Fruit fly (Drosophila melanogaster) whole organism, embryonic: ENCODE data around the gene CG13056.

ENCODE experiments used
- Awh ChIP-seq: fragments of 200-800 bp; sonication (Bioruptor generic); IDR thresholded peaks from 2 replicates; pipeline ENCODE4, ENCODE4 v1.3.6; 2022; ENCODE audit warnings: missing biosample characterization, missing genetic modification characterization
- Bdp1 ChIP-seq: fragments of 200-800 bp; sonication (Bioruptor generic); optimal IDR thresholded peaks from 3 replicates; lab custom pipeline; 2016; ENCODE audit warnings: missing biosample characterization, missing genetic modification characterization
- Bgb ChIP-seq: fragments of 200-800 bp; sonication (Bioruptor generic); IDR thresholded peaks from 2 replicates; pipeline ENCODE4 v1.3.6; 2022; ENCODE audit warnings: missing biosample characterization, missing genetic modification characterization; ENCODE audit not compliant: partially characterized antibody
- Blimp-1 ChIP-seq: fragments of 200-800 bp; sonication (Bioruptor generic); optimal IDR thresholded peaks from 3 replicates; lab custom pipeline; 2018; ENCODE audit warnings: missing biosample characterization, missing genetic modification characterization, mild to moderate bottlenecking, moderate library complexity, missing genetic modification reagents
- BtbVII ChIP-seq: fragments of 200-800 bp; sonication (Bioruptor generic); optimal IDR thresholded peaks from 3 replicates; lab custom pipeline; 2017; ENCODE audit warnings: missing biosample characterization, mild to moderate bottlenecking, missing genetic modification characterization
- CG12769 ChIP-seq: fragments of 200-800 bp; sonication (Bioruptor generic); optimal IDR thresholded peaks from 2 replicates; lab custom pipeline; 2019; ENCODE audit warnings: missing biosample characterization, mild to moderate bottlenecking, missing genetic modification characterization, moderate library complexity
- CG14050 ChIP-seq: fragments of 200-800 bp; sonication (Bioruptor generic); IDR thresholded peaks from 3 replicates; pipeline ENCODE4 v1.3.6; 2022; ENCODE audit warnings: missing biosample characterization, missing genetic modification characterization
- CG15269 ChIP-seq: fragments of 200-800 bp; sonication (Bioruptor generic); optimal IDR thresholded peaks from 2 replicates; lab custom pipeline; 2018; ENCODE audit warnings: missing biosample characterization, mild to moderate bottlenecking, missing genetic modification characterization, moderate library complexity
- CG1647 ChIP-seq: fragments of 200-800 bp; sonication (Bioruptor generic); optimal IDR thresholded peaks from 3 replicates; lab custom pipeline; 2016; ENCODE audit warnings: missing biosample characterization, missing genetic modification characterization
- CG16863 ChIP-seq: fragments of 200-800 bp; sonication (Bioruptor generic); optimal IDR thresholded peaks from 3 replicates; lab custom pipeline; 2016; ENCODE audit warnings: missing biosample characterization, missing genetic modification characterization
- CG17359 ChIP-seq: fragments of 200-800 bp; sonication (Bioruptor generic); optimal IDR thresholded peaks from 3 replicates; lab custom pipeline; 2018; ENCODE audit warnings: missing biosample characterization, mild to moderate bottlenecking, missing genetic modification characterization, moderate library complexity
- CG2199 ChIP-seq: fragments of 200-800 bp; sonication (Bioruptor generic); IDR thresholded peaks from 3 replicates; pipeline ENCODE4 v1.3.6; 2022; ENCODE audit warnings: missing biosample characterization, missing genetic modification characterization
- CG31441 ChIP-seq: fragments of 200-800 bp; sonication (Bioruptor generic); IDR thresholded peaks from 2 replicates; pipeline ENCODE4 v1.3.6; 2022; ENCODE audit warnings: missing biosample characterization, missing genetic modification characterization
- CG6689 ChIP-seq: fragments of 200-800 bp; sonication (Bioruptor generic); IDR thresholded peaks from 2 replicates; pipeline ENCODE4 v1.3.6; 2022; ENCODE audit warnings: missing biosample characterization, missing genetic modification characterization
- CG8290 ChIP-seq, 3 experiments: fragments of 200-800 bp; sonication (Bioruptor generic); optimal IDR thresholded peaks; 2 replicates each; lab custom pipeline; 2016 to 2019; ENCODE audit warnings: missing biosample characterization in 3 of 3, missing genetic modification characterization in 3 of 3, mild to moderate bottlenecking in 2 of 3, moderate library complexity in 1 of 3
- CoRest ChIP-seq: fragments of 200-800 bp; sonication (Bioruptor generic); optimal IDR thresholded peaks from 3 replicates; lab custom pipeline; 2018; ENCODE audit warnings: missing biosample characterization, mild to moderate bottlenecking, missing genetic modification characterization, moderate library complexity
- Dref ChIP-seq: fragments of 200-800 bp; sonication (Bioruptor generic); IDR thresholded peaks from 2 replicates; pipeline ENCODE4 v1.3.6; 2022; ENCODE audit warnings: missing biosample characterization, missing genetic modification characterization
- Drgx ChIP-seq: fragments of 200-800 bp; sonication (Bioruptor generic); IDR thresholded peaks from 2 replicates; pipeline ENCODE4 v1.3.6; 2022; ENCODE audit warnings: missing biosample characterization, missing genetic modification characterization
- Ets65A ChIP-seq: fragments of 200-800 bp; sonication (Bioruptor generic); peaks from one replicate; lab custom pipeline; 2016; ENCODE audit warnings: missing biosample characterization, missing genetic modification characterization
- Hr51 ChIP-seq, 2 experiments: fragments of 200-800 bp; sonication (Bioruptor generic); optimal IDR thresholded peaks; 2 replicates in 1 of 2; 3 replicates in 1 of 2; lab custom pipeline; 2016 to 2018; ENCODE audit warnings: missing biosample characterization in 2 of 2, missing genetic modification characterization in 2 of 2, mild to moderate bottlenecking in 1 of 2, moderate library complexity in 1 of 2
- Med ChIP-seq: fragments of 200-800 bp; sonication (Bioruptor generic); peaks from one replicate; lab custom pipeline; 2016; ENCODE audit warnings: missing biosample characterization, missing genetic modification characterization, mild to moderate bottlenecking, inconsistent platforms, moderate library complexity
- Mrtf ChIP-seq: fragments of 200-800 bp; sonication (Bioruptor generic); IDR thresholded peaks from 3 replicates; pipeline ENCODE4 v1.3.6; 2022; ENCODE audit warnings: missing biosample characterization, missing genetic modification characterization
- Nf-YB ChIP-seq: fragments of 200-800 bp; sonication (Bioruptor generic); optimal IDR thresholded peaks from 3 replicates; lab custom pipeline; 2019; ENCODE audit warnings: missing biosample characterization, mild to moderate bottlenecking, missing genetic modification characterization, moderate library complexity
- Oli ChIP-seq: fragments of 200-800 bp; sonication (Bioruptor generic); optimal IDR thresholded peaks from 2 replicates; lab custom pipeline; 2018; ENCODE audit warnings: missing biosample characterization, mild to moderate bottlenecking, missing genetic modification characterization, moderate library complexity
- PHDP ChIP-seq: fragments of 200-800 bp; sonication (Bioruptor generic); optimal IDR thresholded peaks from 3 replicates; lab custom pipeline; 2018; ENCODE audit warnings: missing biosample characterization, mild to moderate bottlenecking, missing genetic modification characterization, moderate library complexity
- Ptx1 ChIP-seq: fragments of 200-800 bp; sonication (Bioruptor generic); IDR thresholded peaks from 2 replicates; pipeline ENCODE4 v1.3.6; 2022; ENCODE audit warnings: missing biosample characterization, missing genetic modification characterization
- Side ChIP-seq: fragments of 200-800 bp; sonication (Bioruptor generic); optimal IDR thresholded peaks from 2 replicates; lab custom pipeline; 2016; ENCODE audit warnings: missing biosample characterization, missing genetic modification characterization
- Sox102F ChIP-seq: fragments of 200-800 bp; sonication (Bioruptor generic); optimal IDR thresholded peaks from 2 replicates; lab custom pipeline; 2018; ENCODE audit warnings: missing biosample characterization, mild to moderate bottlenecking, missing genetic modification characterization, moderate library complexity
- amos ChIP-seq: fragments of 200-800 bp; sonication (Bioruptor generic); IDR thresholded peaks from 2 replicates; pipeline ENCODE4 v1.3.6; 2022; ENCODE audit warnings: missing biosample characterization, missing genetic modification characterization; ENCODE audit not compliant: partially characterized antibody
- cato ChIP-seq: fragments of 200-800 bp; sonication (Bioruptor generic); optimal IDR thresholded peaks from 2 replicates; lab custom pipeline; 2016; ENCODE audit warnings: missing biosample characterization, missing genetic modification characterization, borderline replicate concordance
- chinmo ChIP-seq: fragments of 200-800 bp; sonication (Bioruptor generic); IDR thresholded peaks from 4 replicates; pipeline ENCODE4 v1.3.6; 2022; ENCODE audit warnings: missing biosample characterization, missing genetic modification characterization; ENCODE audit not compliant: partially characterized antibody
- chm ChIP-seq: fragments of 200-800 bp; sonication (Bioruptor generic); IDR thresholded peaks from 2 replicates; pipeline ENCODE4 v1.3.6; 2022; ENCODE audit warnings: missing biosample characterization, missing genetic modification characterization
- dmrt99B ChIP-seq: fragments of 200-800 bp; sonication (Bioruptor generic); optimal IDR thresholded peaks from 2 replicates; lab custom pipeline; 2018; ENCODE audit warnings: missing biosample characterization, mild to moderate bottlenecking, missing genetic modification characterization, moderate library complexity
- fd96Cb ChIP-seq: fragments of 200-800 bp; sonication (Bioruptor generic); optimal IDR thresholded peaks from 2 replicates; lab custom pipeline; 2018; ENCODE audit warnings: missing biosample characterization, mild to moderate bottlenecking, missing genetic modification characterization, moderate library complexity
- gcm ChIP-seq: fragments of 200-800 bp; sonication (Bioruptor generic); optimal IDR thresholded peaks from 2 replicates; lab custom pipeline; 2019; ENCODE audit warnings: missing biosample characterization, mild to moderate bottlenecking, missing genetic modification characterization, moderate library complexity
- gcm2 ChIP-seq: fragments of 200-800 bp; sonication (Bioruptor generic); optimal IDR thresholded peaks from 2 replicates; lab custom pipeline; 2016; ENCODE audit warnings: missing biosample characterization, missing genetic modification characterization
- gsb-n ChIP-seq: fragments of 200-800 bp; sonication (Bioruptor generic); optimal IDR thresholded peaks from 3 replicates; lab custom pipeline; 2018; ENCODE audit warnings: missing biosample characterization, mild to moderate bottlenecking, missing genetic modification characterization
- hkb ChIP-seq, 2 experiments: fragments of 200-800 bp in 1 of 2; fragments of >200 bp in 1 of 2; sonication (Bioruptor generic) in 1 of 2; IDR thresholded peaks in 1 of 2; optimal IDR thresholded peaks in 1 of 2; 2 replicates each; pipeline versions ENCODE4 v1.3.6 to Lab custom; 2017 to 2022; ENCODE audit warnings: missing biosample characterization in 1 of 2, missing genetic modification characterization in 1 of 2
- pan ChIP-seq, 4 experiments: fragments of >200 bp in 3 of 4; fragments of 200-800 bp in 1 of 4; sonication (Bioruptor generic) in 1 of 4; optimal IDR thresholded peaks in 3 of 4; IDR thresholded peaks in 1 of 4; 2 replicates each; pipeline versions ENCODE4 v1.3.6 to Lab custom; 2017 to 2022; ENCODE audit warnings: missing biosample characterization in 2 of 4, missing genetic modification characterization in 2 of 4, mixed read lengths in 1 of 4
- pros ChIP-seq: fragments of 200-800 bp; sonication (Bioruptor generic); optimal IDR thresholded peaks from 3 replicates; lab custom pipeline; 2019; ENCODE audit warnings: missing biosample characterization, mild to moderate bottlenecking, missing genetic modification characterization, moderate library complexity
- rib ChIP-seq: fragments of 200-800 bp; sonication (Bioruptor generic); IDR thresholded peaks from 2 replicates; pipeline ENCODE4 v1.3.6; 2022; ENCODE audit warnings: missing biosample characterization, missing genetic modification characterization
- sd ChIP-seq: fragments of 200-800 bp; sonication (Bioruptor generic); optimal IDR thresholded peaks from 3 replicates; lab custom pipeline; 2018; ENCODE audit warnings: missing biosample characterization, mild to moderate bottlenecking, missing genetic modification characterization, moderate library complexity
- so ChIP-seq: fragments of 200-800 bp; sonication (Bioruptor generic); IDR thresholded peaks from 3 replicates; pipeline ENCODE4 v1.3.6; 2022; ENCODE audit warnings: missing biosample characterization, missing genetic modification characterization
- sqz ChIP-seq: fragments of 200-800 bp; sonication (Bioruptor generic); optimal IDR thresholded peaks from 3 replicates; lab custom pipeline; 2018; ENCODE audit warnings: missing biosample characterization, mild to moderate bottlenecking, missing genetic modification characterization
- ttk ChIP-seq: fragments of 200-800 bp; sonication (Bioruptor generic); IDR thresholded peaks from 2 replicates; pipeline ENCODE4 v2.1.2; 2022; ENCODE audit warnings: missing biosample characterization, missing genetic modification characterization

Gene CG13056

DNA sequence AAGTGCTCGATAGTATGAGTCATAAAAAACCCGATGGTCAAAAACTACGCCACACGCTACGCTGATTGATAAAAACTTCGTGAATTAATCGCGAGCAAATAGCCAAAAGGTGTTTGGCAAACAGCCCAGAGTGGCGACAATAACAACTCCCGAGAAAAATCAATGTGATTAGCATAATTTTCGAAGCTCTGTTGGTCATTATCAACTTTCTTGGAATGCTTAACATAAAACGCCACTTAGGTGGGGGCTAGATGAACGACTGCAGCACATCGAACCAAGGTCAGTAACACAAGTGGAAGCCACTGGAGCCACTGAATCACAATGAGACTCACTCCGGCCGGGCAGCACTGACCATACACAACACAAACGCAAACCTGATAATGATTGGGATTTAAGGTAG, 4.6 kb downstream of the CG13056 start (continued):
- TF ChIP-seq Med (GFP tag; lab: Kevin White, UChicago), result peak; percentile 20
- TF ChIP-seq Ets65A (GFP tag; lab: Kevin White, UChicago), result peak; percentile 2
- TF ChIP-seq PHDP (tag; lab: Kevin White, UChicago), result no peak
- peak; percentile 62 for TF ChIP-seq pros (GFP tag; lab: Kevin White, UChicago)
- no peak for TF ChIP-seq BtbVII (GFP tag; lab: Kevin White, UChicago)
- TF ChIP-seq cato (GFP tag; lab: Kevin White, UChicago), result no peak
- no peak for TF ChIP-seq CG14050 (GFP tag; lab: Robert Waterston, UW)
- TF ChIP-seq CG15269 (tag; lab: Kevin White, UChicago), result no peak
- peak; percentile 47 for TF ChIP-seq Awh (GFP tag; lab: Robert Waterston, UW)
- TF ChIP-seq CG2199, result no peak
- no peak for TF ChIP-seq Dref (GFP tag; lab: Robert Waterston, UW)
- no peak for TF ChIP-seq Bdp1
- no peak for TF ChIP-seq Side (GFP tag; lab: Kevin White, UChicago)
- TF ChIP-seq sd (tag; lab: Kevin White, UChicago), result peak; percentile 66
- TF ChIP-seq gcm (GFP tag; lab: Kevin White, UChicago), result no peak
- peak; percentile 71; the same call in 1 of the 4 replicates for TF ChIP-seq chinmo (GFP tag; lab: Robert Waterston, UW)
- TF ChIP-seq CG1647 (GFP tag; lab: Kevin White, UChicago), result no peak
- no peak for TF ChIP-seq chm (GFP tag; lab: Robert Waterston, UW)
- TF ChIP-seq Mrtf (GFP tag; lab: Robert Waterston, UW), result no peak
- no peak for TF ChIP-seq rib (GFP tag; lab: Robert Waterston, UW)
- no peak for TF ChIP-seq amos (GFP tag; lab: Robert Waterston, UW)

DNA sequence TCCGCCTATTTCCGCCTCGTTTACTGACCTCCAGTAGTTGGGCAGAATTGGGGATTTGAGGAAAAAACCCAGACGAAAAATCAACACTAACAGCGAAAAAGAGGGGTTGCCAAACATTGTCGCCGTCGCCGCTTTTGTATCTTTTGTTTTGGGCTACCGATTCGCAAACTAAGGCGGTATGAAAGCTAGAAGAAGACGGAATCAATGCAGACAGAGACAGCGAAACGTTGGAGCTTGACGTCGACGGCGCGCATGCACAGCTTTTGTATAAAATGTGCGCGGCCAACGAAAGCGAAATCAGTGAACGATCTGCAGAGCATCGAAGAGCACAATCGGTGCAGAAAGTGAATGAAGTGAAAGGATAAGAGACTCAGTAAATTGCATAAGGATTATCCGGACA, 5.6 kb downstream of the CG13056 start, which contains the start of gene CG4998:
TSS of gene CG4998 (plus strand) at position 301 of the 400 bp plus-strand sequence.
- TF ChIP-seq CG12769, result peak; percentile 8
- TF ChIP-seq pan (optimal IDR thresholded peaks at IDR 0.05; lab: Kevin White, UChicago), result no peak
- peak in 1 of 2 experiments; percentile 14 for TF ChIP-seq pan (GFP tag; optimal IDR thresholded peaks at IDR 0.05 in 1 of 2, IDR thresholded peaks at IDR 0.05 in 1 of 2)
- no peak for TF ChIP-seq Bgb (GFP tag; lab: Robert Waterston, UW)
- TF ChIP-seq Blimp-1 (GFP tag; lab: Kevin White, UChicago), result peak; percentile 8

DNA sequence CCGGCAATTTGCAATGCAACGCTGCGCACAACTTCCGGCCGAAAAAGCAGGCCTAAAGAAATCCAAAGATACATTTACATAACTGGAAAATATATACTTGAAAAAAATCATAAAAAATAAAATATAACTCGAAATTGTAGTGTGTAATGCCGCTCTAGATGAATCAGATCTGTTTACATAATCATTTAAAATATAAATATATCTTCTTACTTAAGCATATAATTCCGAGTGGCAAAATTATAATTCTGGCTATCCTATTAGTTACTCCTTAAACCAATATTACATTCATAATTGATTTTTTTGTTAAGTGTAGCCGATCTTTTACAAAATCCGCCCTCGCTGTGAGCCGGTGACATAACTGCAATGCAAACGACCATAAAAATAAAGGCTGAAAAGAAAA, 6.3 kb downstream of the CG13056 start:
- TF ChIP-seq Hr51 (GFP tag; optimal IDR thresholded peaks at IDR 0.05; lab: Kevin White, UChicago) (peak in 1 of 2 experiments; percentile 52), CG31441 (GFP tag; lab: Robert Waterston, UW) (peak; percentile 42; the same call in 1 of the 2 replicates), gsb-n (no peak), hkb (optimal IDR thresholded peaks at IDR 0.05; lab: Kevin White, UChicago) (no peak), hkb (GFP tag; IDR thresholded peaks at IDR 0.05; lab: Robert Waterston, UW) (peak; percentile 53), Mrtf (GFP tag; lab: Robert Waterston, UW) (no peak), dmrt99B (tag; lab: Kevin White, UChicago) (peak; percentile 57), Drgx (no peak), Ptx1 (peak; percentile 37; the same call in 1 of the 2 replicates), fd96Cb (tag; lab: Kevin White, UChicago) (peak; percentile 0), Ets65A (GFP tag; lab: Kevin White, UChicago) (peak; percentile 57), sqz (GFP tag; lab: Kevin White, UChicago) (no peak), gcm2 (GFP tag; lab: Kevin White, UChicago) (no peak), CG8290 (GFP tag; optimal IDR thresholded peaks at IDR 0.05; lab: Kevin White, UChicago) (no peak), CG8290 (tag; optimal IDR thresholded peaks at IDR 0.05; lab: Kevin White, UChicago) (no peak), CG17359 (peak; percentile 40), CG16863 (GFP tag; lab: Kevin White, UChicago) (no peak), so (GFP tag; lab: Robert Waterston, UW) (no peak), ttk (GFP tag; lab: Robert Waterston, UW) (0 out of 2 replicates have a peak, but pooled peaks have one; percentile 25), CG6689 (GFP tag; lab: Robert Waterston, UW) (0 out of 2 replicates have a peak, but pooled peaks have one; percentile 17), Nf-YB (no peak), CG15269 (tag; lab: Kevin White, UChicago) (peak; percentile 17), CoRest (tag; lab: Kevin White, UChicago) (peak; percentile 2), Sox102F (GFP tag; lab: Kevin White, UChicago) (peak; percentile 59), Oli (tag; lab: Kevin White, UChicago) (peak; percentile 9)
